Worm (Caenorhabditis elegans) whole organism, L4/young adult: ENCODE results near the gene C18D4.3.

Source experiments
- dao-5 ChIP-seq: sonication (generic microtip); optimal IDR thresholded peaks from 2 replicates; lab custom pipeline; 2016; ENCODE audit warnings: missing genotype, missing genetic modification characterization, moderate library complexity, missing compliant biosample characterization
- him-1 ChIP-seq: sonication (generic microtip); optimal IDR thresholded peaks from 2 replicates; lab custom pipeline; 2016; ENCODE audit warnings: missing genotype, missing genetic modification reagents, missing genetic modification characterization, missing compliant biosample characterization

ce11 chrV:17548635-17549034 is 16.0 kb upstream of the C18D4.3 start:
- TF ChIP-seq dao-5 (tag; lab: Kevin White, UChicago) (no peak), him-1 (tag; lab: Kevin White, UChicago) (no peak)
